5 fruit fly cellular contexts compared by ENCODE assay signal in genomic region chr3L:11382748-11383424, dm6.
TF ChIP-seq lines count a peak whose summit lies in the region.

No protein-coding gene starts in this region.

- TF ChIP-seq CTCF in whole organism, embryonic (GFP tag; optimal IDR thresholded peaks at IDR 0.05; lab: Kevin White, UChicago): no peak

TF ChIP-seq in whole organism, 6 proteins besides CTCF, POLR2A, EP300 and RAD21:
- TF ChIP-seq psq (optimal IDR thresholded peaks at IDR 0.05; lab: Kevin White, UChicago): no peak
- no peak for TF ChIP-seq CG8478 (optimal IDR thresholded peaks at IDR 0.05; lab: Kevin White, UChicago)
- TF ChIP-seq pan (optimal IDR thresholded peaks at IDR 0.05; lab: Kevin White, UChicago): peak; percentile 47
- TF ChIP-seq usp (GFP tag; optimal IDR thresholded peaks at IDR 0.05; lab: Kevin White, UChicago): no peak

TF ChIP-seq in whole organism, embryonic, 481 proteins besides CTCF, POLR2A, EP300 and RAD21 (continues in another document):
- peak; percentile 10 for TF ChIP-seq Sox102F (GFP tag; optimal IDR thresholded peaks at IDR 0.05; lab: Kevin White, UChicago)
- no peak for TF ChIP-seq NfI (GFP tag; optimal IDR thresholded peaks at IDR 0.05; lab: Kevin White, UChicago)
- TF ChIP-seq ash1 (GFP tag; optimal IDR thresholded peaks at IDR 0.05; lab: Kevin White, UChicago): no peak
- peak; percentile 55 for TF ChIP-seq oc (tag; optimal IDR thresholded peaks at IDR 0.05; lab: Kevin White, UChicago)
- 0 out of 3 replicates have a peak, but pooled peaks have one; percentile 12 for TF ChIP-seq ci (GFP tag; IDR thresholded peaks at IDR 0.05; lab: Robert Waterston, UW)
- TF ChIP-seq gem (tag; optimal IDR thresholded peaks at IDR 0.05; lab: Kevin White, UChicago): peak; percentile 4
- TF ChIP-seq jing (GFP tag; optimal IDR thresholded peaks at IDR 0.05; lab: Kevin White, UChicago): no peak
- 0 out of 3 replicates have a peak, but pooled peaks have one; percentile 6 for TF ChIP-seq row (GFP tag; IDR thresholded peaks at IDR 0.05; lab: Robert Waterston, UW)
- no peak for TF ChIP-seq CG9817 (tag; optimal IDR thresholded peaks at IDR 0.05; lab: Kevin White, UChicago)
- TF ChIP-seq ara (GFP tag; IDR thresholded peaks at IDR 0.05; lab: Robert Waterston, UW): 0 out of 2 replicates have a peak, but pooled peaks have one; percentile 36
- TF ChIP-seq ranshi (GFP tag; IDR thresholded peaks at IDR 0.05; lab: Robert Waterston, UW): no peak
- peak; percentile 15; the same call in 1 of the 3 replicates for TF ChIP-seq CG6791 (GFP tag; IDR thresholded peaks at IDR 0.05; lab: Robert Waterston, UW; ENCODE audit: partially characterized antibody)
- peak; percentile 5 for TF ChIP-seq CG11504 (tag; optimal IDR thresholded peaks at IDR 0.05; lab: Kevin White, UChicago)
- TF ChIP-seq sqz (GFP tag; optimal IDR thresholded peaks at IDR 0.05; lab: Kevin White, UChicago): peak; percentile 27
- no peak for TF ChIP-seq dysf (GFP tag; IDR thresholded peaks at IDR 0.05; lab: Robert Waterston, UW)
- TF ChIP-seq ab (GFP tag; optimal IDR thresholded peaks at IDR 0.05; lab: Kevin White, UChicago): no peak
- TF ChIP-seq rib (GFP tag; IDR thresholded peaks at IDR 0.05; lab: Robert Waterston, UW): no peak
- TF ChIP-seq CG13775 (GFP tag; optimal IDR thresholded peaks at IDR 0.05; lab: Kevin White, UChicago): no peak
- TF ChIP-seq B-H1 (GFP tag; IDR thresholded peaks at IDR 0.05; lab: Robert Waterston, UW): no peak
- TF ChIP-seq CG31224 (GFP tag; IDR thresholded peaks at IDR 0.05; lab: Robert Waterston, UW): no peak
- peak; percentile 69 for TF ChIP-seq Med (GFP tag; lab: Kevin White, UChicago)

TF ChIP-seq in whole organism, prepupa, 60 proteins besides CTCF, POLR2A, EP300 and RAD21 (continues in another document):
- TF ChIP-seq cyc (GFP tag; optimal IDR thresholded peaks at IDR 0.05; lab: Kevin White, UChicago): peak; percentile 3
- no peak for TF ChIP-seq spab (GFP tag; optimal IDR thresholded peaks at IDR 0.05; lab: Kevin White, UChicago)
- TF ChIP-seq salr (GFP tag; optimal IDR thresholded peaks at IDR 0.05; lab: Kevin White, UChicago): peak in 1 of 2 experiments; percentile 46
- no peak for TF ChIP-seq CG11294 (GFP tag; IDR thresholded peaks at IDR 0.05; lab: Robert Waterston, UW)
- no peak for TF ChIP-seq CG6854 (GFP tag; optimal IDR thresholded peaks at IDR 0.05; lab: Kevin White, UChicago)
- no peak for TF ChIP-seq Ets21C (GFP tag; optimal IDR thresholded peaks at IDR 0.05; lab: Kevin White, UChicago)
- peak; percentile 77 for TF ChIP-seq svp (GFP tag; lab: Kevin White, UChicago)
- peak; percentile 49 for TF ChIP-seq Met (GFP tag; optimal IDR thresholded peaks at IDR 0.05; lab: Kevin White, UChicago)
- peak; percentile 22 for TF ChIP-seq OdsH (GFP tag; optimal IDR thresholded peaks at IDR 0.05; lab: Kevin White, UChicago)
- TF ChIP-seq dac (GFP tag; optimal IDR thresholded peaks at IDR 0.05; lab: Kevin White, UChicago): no peak
- TF ChIP-seq acj6 (GFP tag; optimal IDR thresholded peaks at IDR 0.05; lab: Kevin White, UChicago): no peak
- no peak for TF ChIP-seq CG11762 (GFP tag; optimal IDR thresholded peaks at IDR 0.05; lab: Kevin White, UChicago; ENCODE audit: insufficient read depth)
- TF ChIP-seq Smox (GFP tag; optimal IDR thresholded peaks at IDR 0.05; lab: Kevin White, UChicago): peak; percentile 14
- no peak for TF ChIP-seq CG32006 (GFP tag; optimal IDR thresholded peaks at IDR 0.05; lab: Kevin White, UChicago)
- peak; percentile 15 for TF ChIP-seq CG34406 (GFP tag; optimal IDR thresholded peaks at IDR 0.05; lab: Kevin White, UChicago)
- TF ChIP-seq CG8119 (GFP tag; IDR thresholded peaks at IDR 0.05; lab: Robert Waterston, UW): no peak
- no peak for TF ChIP-seq fd85E (GFP tag; optimal IDR thresholded peaks at IDR 0.05; lab: Kevin White, UChicago)
- no peak for TF ChIP-seq CG16779 (tag; optimal IDR thresholded peaks at IDR 0.05; lab: Kevin White, UChicago)
- TF ChIP-seq Sox14 (GFP tag; optimal IDR thresholded peaks at IDR 0.05; lab: Kevin White, UChicago): peak; percentile 45
- no peak for TF ChIP-seq fkh (GFP tag; optimal IDR thresholded peaks at IDR 0.05; lab: Kevin White, UChicago)
- TF ChIP-seq CG3032 (tag; optimal IDR thresholded peaks at IDR 0.05; lab: Kevin White, UChicago): peak; percentile 55
- TF ChIP-seq CG3919 (GFP tag; optimal IDR thresholded peaks at IDR 0.05; lab: Kevin White, UChicago): no peak
- TF ChIP-seq CG31627 (GFP tag; optimal IDR thresholded peaks at IDR 0.05; lab: Kevin White, UChicago): peak; percentile 14
- no peak for TF ChIP-seq CG11902 (GFP tag; optimal IDR thresholded peaks at IDR 0.05; lab: Kevin White, UChicago)

TF ChIP-seq in whole organism, pupa, 21 proteins besides CTCF, POLR2A, EP300 and RAD21:
- TF ChIP-seq CG4496 (GFP tag; IDR thresholded peaks at IDR 0.05; lab: Robert Waterston, UW): no peak
- peak; percentile 83 for TF ChIP-seq CG8159 (tag; optimal IDR thresholded peaks at IDR 0.05; lab: Kevin White, UChicago)
- no peak for TF ChIP-seq fd96Ca (GFP tag; IDR thresholded peaks at IDR 0.05; lab: Robert Waterston, UW)
- no peak for TF ChIP-seq CG8301 (tag; optimal IDR thresholded peaks at IDR 0.05; lab: Kevin White, UChicago)
- TF ChIP-seq CG12605 (GFP tag; IDR thresholded peaks at IDR 0.05; lab: Robert Waterston, UW): no peak
- TF ChIP-seq EcR (GFP tag; optimal IDR thresholded peaks at IDR 0.05; lab: Kevin White, UChicago): no peak
- no peak for TF ChIP-seq D1 (tag; optimal IDR thresholded peaks at IDR 0.05; lab: Kevin White, UChicago)
- TF ChIP-seq Snoo (tag; optimal IDR thresholded peaks at IDR 0.05; lab: Kevin White, UChicago): no peak
- peak; percentile 63 for TF ChIP-seq CG34367 (tag; optimal IDR thresholded peaks at IDR 0.05; lab: Kevin White, UChicago)
- no peak for TF ChIP-seq rn (GFP tag; IDR thresholded peaks at IDR 0.05; lab: Robert Waterston, UW)
- no peak for TF ChIP-seq Ets98B (GFP tag; IDR thresholded peaks at IDR 0.05; lab: Robert Waterston, UW)
- TF ChIP-seq CG32121 (GFP tag; IDR thresholded peaks at IDR 0.05; lab: Robert Waterston, UW): no peak
- peak; percentile 15 for TF ChIP-seq Pif1B (GFP tag; optimal IDR thresholded peaks at IDR 0.05; lab: Kevin White, UChicago)
- TF ChIP-seq CG15710 (tag; optimal IDR thresholded peaks at IDR 0.05; lab: Kevin White, UChicago): peak; percentile 72
- peak; percentile 2 for TF ChIP-seq Pif1A (GFP tag; optimal IDR thresholded peaks at IDR 0.05; lab: Kevin White, UChicago)
- TF ChIP-seq CG14655 (GFP tag; optimal IDR thresholded peaks at IDR 0.05; lab: Kevin White, UChicago): no peak
- TF ChIP-seq gl (tag; optimal IDR thresholded peaks at IDR 0.05; lab: Kevin White, UChicago): no peak
- TF ChIP-seq CG13204 (GFP tag; optimal IDR thresholded peaks at IDR 0.05; lab: Kevin White, UChicago): no peak
- no peak for TF ChIP-seq CG9948 (tag; optimal IDR thresholded peaks at IDR 0.05; lab: Kevin White, UChicago)
- TF ChIP-seq CG17806 (tag; optimal IDR thresholded peaks at IDR 0.05; lab: Kevin White, UChicago): peak; percentile 21
- TF ChIP-seq CG10348 (GFP tag; IDR thresholded peaks at IDR 0.05; lab: Robert Waterston, UW): no peak

TF ChIP-seq in whole organism, wandering third instar larva, 38 proteins besides CTCF, POLR2A, EP300 and RAD21:
- peak; percentile 31 for TF ChIP-seq h (GFP tag; optimal IDR thresholded peaks at IDR 0.05; lab: Kevin White, UChicago)
- no peak for TF ChIP-seq br (GFP tag; optimal IDR thresholded peaks at IDR 0.05; lab: Kevin White, UChicago)
- TF ChIP-seq fru (GFP tag; optimal IDR thresholded peaks at IDR 0.05; lab: Kevin White, UChicago): peak; percentile 62
- peak; percentile 10 for TF ChIP-seq Sp1 (GFP tag; optimal IDR thresholded peaks at IDR 0.05; lab: Kevin White, UChicago)
- TF ChIP-seq woc (GFP tag; optimal IDR thresholded peaks at IDR 0.05; lab: Kevin White, UChicago): peak; percentile 47
- no peak for TF ChIP-seq sage (GFP tag; optimal IDR thresholded peaks at IDR 0.05; lab: Kevin White, UChicago)
- TF ChIP-seq HLH106 (tag; optimal IDR thresholded peaks at IDR 0.05; lab: Kevin White, UChicago): peak; percentile 53
- TF ChIP-seq psq (GFP tag; optimal IDR thresholded peaks at IDR 0.05; lab: Kevin White, UChicago): peak; percentile 40
- no peak for TF ChIP-seq lola (GFP tag; optimal IDR thresholded peaks at IDR 0.05; lab: Kevin White, UChicago)
- TF ChIP-seq dmrt93B (GFP tag; optimal IDR thresholded peaks at IDR 0.05; lab: Kevin White, UChicago): peak; percentile 32
